Worm (Caenorhabditis elegans) whole organism, L2 larva: ENCODE measurements around the gene ham-1.

Experiments
- aly-2 ChIP-seq: fragments of 150-350 bp; optimal IDR thresholded peaks from 2 replicates; lab custom pipeline; 2014; ENCODE audit warnings: missing biosample characterization, missing genetic modification characterization
- ama-1 ChIP-seq: fragments of 150-350 bp; optimal IDR thresholded peaks from 2 replicates; lab custom pipeline; 2018; ENCODE audit warnings: inconsistent platforms
- fos-1 ChIP-seq: fragments of 150-350 bp; optimal IDR thresholded peaks from 2 replicates; lab custom pipeline; 2014; ENCODE audit warnings: missing biosample characterization, missing genetic modification characterization
- gmeb-1 ChIP-seq: fragments of 150-350 bp; optimal IDR thresholded peaks from 2 replicates; lab custom pipeline; 2014; ENCODE audit warnings: missing biosample characterization, missing genetic modification characterization
- lin-39 ChIP-seq: fragments of 150-350 bp; optimal IDR thresholded peaks from 2 replicates; lab custom pipeline; 2014; ENCODE audit warnings: missing biosample characterization, missing genetic modification reagents, missing genetic modification characterization
- lsy-2 ChIP-seq, 2 experiments: fragments of 150-350 bp in 1 of 2; sonication (generic microtip) in 1 of 2; optimal IDR thresholded peaks; 2 replicates each; lab custom pipeline; 2014 to 2017; ENCODE audit warnings: missing biosample characterization in 2 of 2, missing genetic modification characterization in 2 of 2
- nhr-12 ChIP-seq: fragments of 150-350 bp; optimal IDR thresholded peaks from 2 replicates; lab custom pipeline; 2014; ENCODE audit warnings: missing biosample characterization, missing genetic modification characterization
- nhr-23 ChIP-seq: fragments of 150-350 bp; optimal IDR thresholded peaks from 2 replicates; lab custom pipeline; 2014; ENCODE audit warnings: missing biosample characterization, missing genetic modification reagents, missing genetic modification characterization
- nhr-237 ChIP-seq: fragments of 150-350 bp; optimal IDR thresholded peaks from 2 replicates; lab custom pipeline; 2014; ENCODE audit warnings: missing biosample characterization, missing genetic modification characterization
- snpc-4 ChIP-seq: fragments of 150-350 bp; optimal IDR thresholded peaks from 2 replicates; lab custom pipeline; 2014; ENCODE audit warnings: missing biosample characterization, missing genetic modification characterization
- unc-62 ChIP-seq: fragments of 150-350 bp; optimal IDR thresholded peaks from 2 replicates; lab custom pipeline; 2014; ENCODE audit warnings: missing biosample characterization, missing genetic modification reagents, missing genetic modification characterization

- TF ChIP-seq nhr-237 (tag; lab: Kevin White, UChicago) (no peak), lsy-2 (tag; optimal IDR thresholded peaks at IDR 0.05; lab: Kevin White, UChicago) (no peak), fos-1 (tag; lab: Kevin White, UChicago) (no peak), unc-62 (GFP tag; lab: Kevin White, UChicago) (no peak), gmeb-1 (tag; lab: Kevin White, UChicago) (no peak), ama-1 (no peak), nhr-12 (no peak), lin-39 (no peak), aly-2 (tag; lab: Kevin White, UChicago) (no peak), nhr-23 (no peak), snpc-4 (tag; lab: Kevin White, UChicago) (no peak)
Observed at ce11 chrIV:12573068-12573467, 31.1 kb downstream of the ham-1 start, which contains the start of gene K08E7.5.
